Worm (Caenorhabditis elegans) whole organism, L1 larva: ENCODE data around the gene sru-19.

Experiments used
- ama-1 ChIP-seq: fragments of 150-350 bp; optimal IDR thresholded peaks from 2 replicates; lab custom pipeline; 2014
- egl-27 ChIP-seq, 2 experiments: fragments of 150-350 bp in 1 of 2; sonication (generic microtip); optimal IDR thresholded peaks; 3 replicates each; lab custom pipeline; 2017 to 2018; ENCODE audit warnings: missing biosample characterization in 2 of 2, missing genetic modification characterization in 2 of 2, missing genetic modification reagents in 2 of 2
- elt-2 ChIP-seq: sonication (generic microtip); optimal IDR thresholded peaks from 2 replicates; lab custom pipeline; 2016; ENCODE audit warnings: missing genetic modification characterization, mild to moderate bottlenecking, inconsistent platforms, missing compliant biosample characterization, missing genetic modification reagents
- elt-3 ChIP-seq, 6 experiments: fragments of 150-350 bp in 1 of 6; sonication (generic microtip); optimal IDR thresholded peaks; 2 replicates each; lab custom pipeline; 2017 to 2018; ENCODE audit warnings: missing biosample characterization in 6 of 6, missing genetic modification characterization in 6 of 6, inconsistent platforms in 1 of 6
- fkh-10 ChIP-seq: sonication (generic microtip); optimal IDR thresholded peaks from 2 replicates; lab custom pipeline; 2017; ENCODE audit warnings: missing biosample characterization, missing genetic modification reagents, missing genetic modification characterization
- fkh-4 ChIP-seq: sonication (generic microtip); optimal IDR thresholded peaks from 2 replicates; lab custom pipeline; 2016; ENCODE audit warnings: missing compliant biosample characterization, missing genetic modification characterization, borderline replicate concordance
- lin-39 ChIP-seq: fragments of 150-350 bp; optimal IDR thresholded peaks from 2 replicates; lab custom pipeline; 2014; ENCODE audit warnings: missing biosample characterization, missing genetic modification reagents, missing genetic modification characterization
- lir-3 ChIP-seq: sonication (generic microtip); optimal IDR thresholded peaks from 2 replicates; lab custom pipeline; 2016; ENCODE audit warnings: mild to moderate bottlenecking, missing genetic modification characterization, moderate library complexity, missing compliant biosample characterization; ENCODE audit not compliant: poor library complexity
- mab-9 ChIP-seq: fragments of 200-800 bp; sonication (Bioruptor generic); IDR thresholded peaks from 2 replicates; pipeline ENCODE4 v1.3.6; 2022; ENCODE audit warnings: missing genetic modification reagents, missing genetic modification characterization, missing compliant biosample characterization
- mef-2 ChIP-seq: fragments of 150-350 bp; optimal IDR thresholded peaks from 2 replicates; lab custom pipeline; 2014; ENCODE audit warnings: missing biosample characterization, missing genetic modification characterization
- pag-3 ChIP-seq: sonication (generic microtip); optimal IDR thresholded peaks from 2 replicates; lab custom pipeline; 2017; ENCODE audit warnings: missing genetic modification characterization, mild to moderate bottlenecking, missing compliant biosample characterization, antibody characterized with exemption, borderline replicate concordance; ENCODE audit not compliant: insufficient read depth
- zag-1 ChIP-seq: fragments of 150-350 bp; optimal IDR thresholded peaks from 2 replicates; lab custom pipeline; 2014; ENCODE audit warnings: missing biosample characterization, missing genetic modification characterization
- ztf-11 ChIP-seq, 2 experiments: sonication (generic microtip); optimal IDR thresholded peaks; 2 replicates each; lab custom pipeline; 2016 to 2017; ENCODE audit warnings: missing genetic modification characterization in 2 of 2, missing biosample characterization in 1 of 2, missing compliant biosample characterization in 1 of 2

DNA sequence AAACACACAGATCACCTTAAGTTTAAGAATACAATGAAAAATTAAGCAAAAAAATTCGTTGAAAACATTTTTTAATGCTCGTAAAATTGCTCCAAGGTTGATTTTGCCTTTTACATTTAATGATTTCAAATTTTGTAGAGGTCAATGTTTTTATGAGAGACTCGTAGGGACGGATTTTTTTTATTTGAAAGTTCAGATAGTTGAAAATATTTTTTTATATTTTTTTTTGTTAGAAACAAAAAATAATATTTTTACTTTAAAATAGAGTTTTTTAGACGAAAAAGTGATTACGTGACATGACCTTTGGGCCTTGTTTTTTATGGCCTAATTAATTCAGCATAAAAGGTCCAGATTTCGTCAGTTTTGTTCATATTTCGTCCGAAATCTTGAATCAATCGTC lies 43.6 kb upstream of the sru-19 start, which contains the start of gene smz-1:
- no peak for TF ChIP-seq egl-27 (tag; optimal IDR thresholded peaks at IDR 0.05; lab: Kevin White, UChicago)
- TF ChIP-seq lin-39 (tag; lab: Kevin White, UChicago) = no peak
- no peak for TF ChIP-seq zag-1 (tag; lab: Kevin White, UChicago)
- no peak for TF ChIP-seq mef-2 (tag; lab: Kevin White, UChicago)
- no peak for TF ChIP-seq ama-1 (lab: Kevin White, UChicago)
- no peak for TF ChIP-seq mab-9
- no peak for TF ChIP-seq pag-3 (tag; lab: Kevin White, UChicago)
- no peak for TF ChIP-seq ztf-11 (tag; optimal IDR thresholded peaks at IDR 0.05; lab: Kevin White, UChicago)
- TF ChIP-seq elt-2 (tag; lab: Kevin White, UChicago) = no peak
- TF ChIP-seq fkh-4 (tag; lab: Kevin White, UChicago) = no peak
- TF ChIP-seq lir-3 (tag; lab: Kevin White, UChicago) = no peak
- TF ChIP-seq fkh-10 (GFP tag; lab: Kevin White, UChicago) = no peak
- no peak for TF ChIP-seq elt-3 (tag; optimal IDR thresholded peaks at IDR 0.05; lab: Kevin White, UChicago)
